Worm (Caenorhabditis elegans) whole organism, L3 larva: Measurements from ENCODE around the gene srg-59.

ENCODE experiments used
- R02D3.7 ChIP-seq: fragments of 150-350 bp; optimal IDR thresholded peaks from 2 replicates; lab custom pipeline; 2014; ENCODE audit warnings: missing biosample characterization, missing genetic modification characterization
- ama-1 ChIP-seq: fragments of 150-350 bp; optimal IDR thresholded peaks from 2 replicates; lab custom pipeline; 2018
- elt-3 ChIP-seq, 3 experiments: fragments of 150-350 bp in 1 of 3; sonication (generic microtip) in 2 of 3; optimal IDR thresholded peaks; 2 replicates in 2 of 3; 4 replicates in 1 of 3; lab custom pipeline; 2014 to 2017; ENCODE audit warnings: missing biosample characterization in 3 of 3, missing genetic modification characterization in 3 of 3
- eor-1 ChIP-seq, 2 experiments: fragments of 150-350 bp; optimal IDR thresholded peaks; 2 replicates each; lab custom pipeline; 2014 to 2018; ENCODE audit warnings: missing biosample characterization in 2 of 2, missing genetic modification characterization in 2 of 2
- fkh-10 ChIP-seq: sonication (generic microtip); optimal IDR thresholded peaks from 2 replicates; lab custom pipeline; 2017; ENCODE audit warnings: missing biosample characterization, missing genetic modification reagents, missing genetic modification characterization
- fos-1 ChIP-seq: fragments of 150-350 bp; optimal IDR thresholded peaks from 2 replicates; lab custom pipeline; 2014; ENCODE audit warnings: missing biosample characterization, missing genetic modification characterization
- mdl-1 ChIP-seq: fragments of 150-350 bp; optimal IDR thresholded peaks from 2 replicates; lab custom pipeline; 2014; ENCODE audit warnings: missing biosample characterization, missing genetic modification characterization
- nhr-23 ChIP-seq: fragments of 150-350 bp; optimal IDR thresholded peaks from 2 replicates; lab custom pipeline; 2014; ENCODE audit warnings: missing biosample characterization, missing genetic modification reagents, missing genetic modification characterization
- nhr-76 ChIP-seq: fragments of 150-350 bp; sonication (generic microtip); optimal IDR thresholded peaks from 5 replicates; lab custom pipeline; 2014; ENCODE audit warnings: missing biosample characterization, missing genetic modification characterization
- sea-2 ChIP-seq: fragments of 150-350 bp; sonication (generic microtip); optimal IDR thresholded peaks from 4 replicates; lab custom pipeline; 2014; ENCODE audit warnings: missing biosample characterization, missing genetic modification reagents, missing genetic modification characterization
- unc-39 ChIP-seq: sonication (generic microtip); optimal IDR thresholded peaks from 4 replicates; lab custom pipeline; 2017; ENCODE audit warnings: missing biosample characterization, missing genetic modification characterization
- zag-1 ChIP-seq: fragments of 150-350 bp; optimal IDR thresholded peaks from 2 replicates; lab custom pipeline; 2014; ENCODE audit warnings: missing biosample characterization, missing genetic modification characterization
- ztf-11 ChIP-seq: fragments of 150-350 bp; optimal IDR thresholded peaks from 2 replicates; lab custom pipeline; 2014; ENCODE audit warnings: missing biosample characterization, missing genetic modification characterization

DNA sequence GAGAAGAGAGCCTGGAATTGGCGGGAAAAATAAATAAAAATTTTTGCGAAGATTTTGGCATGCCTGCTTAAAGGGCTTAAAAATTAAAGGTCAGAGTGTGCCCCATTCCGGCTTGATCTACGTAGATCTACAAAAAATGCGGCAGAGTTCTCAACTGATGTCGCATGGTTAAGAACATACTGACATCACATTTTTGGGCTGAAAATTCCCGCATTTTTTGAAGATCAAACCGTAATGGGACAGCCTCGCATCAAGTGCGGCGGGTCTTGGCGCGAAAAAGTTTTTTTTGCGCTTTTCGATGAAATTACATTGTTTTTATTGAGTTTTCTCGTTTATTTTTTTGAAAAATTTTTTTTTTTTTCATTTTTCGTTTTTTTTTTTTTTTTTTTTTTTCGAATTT is 34.2 kb downstream of the srg-59 start:
- TF ChIP-seq elt-3 (tag; optimal IDR thresholded peaks at IDR 0.05; lab: Kevin White, UChicago) (no peak), unc-39 (no peak), ama-1 (lab: Kevin White, UChicago) (no peak), nhr-76 (tag; lab: Kevin White, UChicago) (no peak), eor-1 (tag; optimal IDR thresholded peaks at IDR 0.05; lab: Kevin White, UChicago) (no peak), zag-1 (tag; lab: Kevin White, UChicago) (no peak), nhr-23 (no peak), R02D3.7 (tag; lab: Kevin White, UChicago) (no peak), sea-2 (GFP tag; lab: Kevin White, UChicago) (no peak), fos-1 (tag; lab: Kevin White, UChicago) (no peak), fkh-10 (no peak), ztf-11 (tag; lab: Kevin White, UChicago) (no peak), mdl-1 (tag; lab: Kevin White, UChicago) (no peak)
